Fruit fly (Drosophila melanogaster) whole organism, embryonic: ENCODE results near the gene CG14866.

Source experiments
- ATbp ChIP-seq: fragments of 200-800 bp; sonication (Bioruptor generic); optimal IDR thresholded peaks from 2 replicates; lab custom pipeline; 2017; ENCODE audit warnings: missing biosample characterization, mild to moderate bottlenecking, missing genetic modification characterization, missing genetic modification reagents
- Adf1 ChIP-seq: fragments of 200-800 bp; sonication (Bioruptor generic); IDR thresholded peaks from 2 replicates; pipeline ENCODE4 v1.3.6; 2022; ENCODE audit warnings: missing biosample characterization, missing genetic modification characterization
- Atf6 ChIP-seq: fragments of 200-800 bp; sonication (Bioruptor generic); IDR thresholded peaks from 2 replicates; pipeline ENCODE4 v1.3.6; 2022; ENCODE audit warnings: missing biosample characterization, missing genetic modification characterization
- CG11696 ChIP-seq: fragments of 200-800 bp; sonication (Bioruptor generic); IDR thresholded peaks from 2 replicates; pipeline ENCODE4 v1.3.6; 2022; ENCODE audit warnings: missing biosample characterization, missing genetic modification characterization
- CG12659 ChIP-seq: fragments of 200-800 bp; sonication (Bioruptor generic); optimal IDR thresholded peaks from 3 replicates; lab custom pipeline; 2017; ENCODE audit warnings: mild to moderate bottlenecking, missing biosample characterization, missing genetic modification reagents, missing genetic modification characterization
- CG14014 ChIP-seq: fragments of 200-800 bp; sonication (Bioruptor generic); IDR thresholded peaks from 2 replicates; pipeline ENCODE4 v1.3.6; 2022; ENCODE audit warnings: missing biosample characterization, missing genetic modification characterization
- CG14965 ChIP-seq: fragments of 200-800 bp; sonication (Bioruptor generic); optimal IDR thresholded peaks from 2 replicates; lab custom pipeline; 2016; ENCODE audit warnings: missing biosample characterization, missing genetic modification characterization, borderline replicate concordance
- CG1792 ChIP-seq: fragments of 200-800 bp; sonication (Bioruptor generic); optimal IDR thresholded peaks from 2 replicates; lab custom pipeline; 2016; ENCODE audit warnings: missing biosample characterization, missing genetic modification characterization
- CG2120 ChIP-seq: fragments of 200-800 bp; sonication (Bioruptor generic); optimal IDR thresholded peaks from 3 replicates; lab custom pipeline; 2016; ENCODE audit warnings: missing biosample characterization, missing genetic modification characterization
- CG3065 ChIP-seq: fragments of 200-800 bp; sonication (Bioruptor generic); optimal IDR thresholded peaks from 2 replicates; lab custom pipeline; 2016; ENCODE audit warnings: missing biosample characterization, missing genetic modification characterization
- CG31365 ChIP-seq: fragments of 200-800 bp; sonication (Bioruptor generic); optimal IDR thresholded peaks from 2 replicates; lab custom pipeline; 2018; ENCODE audit warnings: missing biosample characterization, mild to moderate bottlenecking, missing genetic modification characterization
- CG32772 ChIP-seq: fragments of 200-800 bp; sonication (Bioruptor generic); IDR thresholded peaks from 2 replicates; pipeline ENCODE4 v1.3.6; 2022; ENCODE audit warnings: missing biosample characterization, missing genetic modification characterization
- CG3281 ChIP-seq: fragments of 200-800 bp; sonication (Bioruptor generic); optimal IDR thresholded peaks from 3 replicates; lab custom pipeline; 2017; ENCODE audit warnings: missing biosample characterization, mild to moderate bottlenecking, missing genetic modification characterization
- CG33213 ChIP-seq: fragments of 200-800 bp; sonication (Bioruptor generic); optimal IDR thresholded peaks from 3 replicates; lab custom pipeline; 2016; ENCODE audit warnings: missing biosample characterization, missing genetic modification characterization
- CG3995 ChIP-seq: fragments of 200-800 bp; sonication (Bioruptor generic); optimal IDR thresholded peaks from 3 replicates; lab custom pipeline; 2016; ENCODE audit warnings: missing biosample characterization, missing genetic modification characterization
- CG4404 ChIP-seq: fragments of 200-800 bp; sonication (Bioruptor generic); IDR thresholded peaks from 2 replicates; pipeline ENCODE4 v1.3.6; 2022; ENCODE audit warnings: missing biosample characterization, missing genetic modification characterization
- CG4707 ChIP-seq: fragments of 200-800 bp; sonication (Bioruptor generic); optimal IDR thresholded peaks from 2 replicates; lab custom pipeline; 2018; ENCODE audit warnings: missing biosample characterization, mild to moderate bottlenecking, missing genetic modification characterization, moderate library complexity
- CG5245 ChIP-seq: fragments of 200-800 bp; sonication (Bioruptor generic); optimal IDR thresholded peaks from 3 replicates; lab custom pipeline; 2016; ENCODE audit warnings: missing biosample characterization, missing genetic modification characterization
- CG7839 ChIP-seq: fragments of 200-800 bp; sonication (Bioruptor generic); optimal IDR thresholded peaks from 3 replicates; lab custom pipeline; 2018; ENCODE audit warnings: missing biosample characterization, mild to moderate bottlenecking, missing genetic modification characterization, moderate library complexity
- CG8290 ChIP-seq, 3 experiments: fragments of 200-800 bp; sonication (Bioruptor generic); optimal IDR thresholded peaks; 2 replicates each; lab custom pipeline; 2016 to 2019; ENCODE audit warnings: missing biosample characterization in 3 of 3, missing genetic modification characterization in 3 of 3, mild to moderate bottlenecking in 2 of 3, moderate library complexity in 1 of 3
- CG9876 ChIP-seq: fragments of 200-800 bp; sonication (Bioruptor generic); optimal IDR thresholded peaks from 2 replicates; lab custom pipeline; 2016; ENCODE audit warnings: missing biosample characterization, missing genetic modification characterization
- D ChIP-seq, 2 experiments: fragments of 200-800 bp in 1 of 2; fragments of >200 bp in 1 of 2; sonication (Bioruptor generic) in 1 of 2; optimal IDR thresholded peaks; 2 replicates in 1 of 2; 3 replicates in 1 of 2; lab custom pipeline; 2017; ENCODE audit warnings: mild to moderate bottlenecking in 1 of 2, missing biosample characterization in 1 of 2, missing genetic modification characterization in 1 of 2, missing genetic modification reagents in 1 of 2
- Hr3 ChIP-seq: fragments of 200-800 bp; sonication (Bioruptor generic); optimal IDR thresholded peaks from 3 replicates; lab custom pipeline; 2016; ENCODE audit warnings: missing biosample characterization, missing genetic modification characterization
- Jarid2 ChIP-seq: fragments of 200-800 bp; sonication (Bioruptor generic); optimal IDR thresholded peaks from 3 replicates; lab custom pipeline; 2017; ENCODE audit warnings: mild to moderate bottlenecking, missing biosample characterization, missing genetic modification reagents, missing genetic modification characterization
- NK7.1 ChIP-seq: fragments of 200-800 bp; sonication (Bioruptor generic); optimal IDR thresholded peaks from 3 replicates; lab custom pipeline; 2016; ENCODE audit warnings: missing biosample characterization, missing genetic modification characterization
- Ravus ChIP-seq: fragments of 200-800 bp; sonication (Bioruptor generic); IDR thresholded peaks from 2 replicates; pipeline ENCODE4 v1.3.6; 2022; ENCODE audit warnings: missing biosample characterization, missing genetic modification characterization
- Sry-δ ChIP-seq: fragments of 200-800 bp; sonication (Bioruptor generic); optimal IDR thresholded peaks from 2 replicates; lab custom pipeline; 2016; ENCODE audit warnings: missing biosample characterization, missing genetic modification characterization
- Ssrp ChIP-seq: fragments of 200-800 bp; sonication (Bioruptor generic); optimal IDR thresholded peaks from 2 replicates; lab custom pipeline; 2018; ENCODE audit warnings: missing biosample characterization, mild to moderate bottlenecking, missing genetic modification characterization, moderate library complexity
- Tbp ChIP-seq: fragments of >200 bp; optimal IDR thresholded peaks from 2 replicates; lab custom pipeline; 2018; ENCODE audit warnings: missing biosample characterization, missing genetic modification characterization
- ara ChIP-seq: fragments of 200-800 bp; sonication (Bioruptor generic); IDR thresholded peaks from 2 replicates; pipeline ENCODE4 v1.3.6; 2022; ENCODE audit warnings: missing biosample characterization, missing genetic modification characterization
- az2 ChIP-seq: fragments of 200-800 bp; sonication (Bioruptor generic); optimal IDR thresholded peaks from 3 replicates; lab custom pipeline; 2016; ENCODE audit warnings: missing biosample characterization, missing genetic modification characterization
- cad ChIP-seq: fragments of >200 bp; optimal IDR thresholded peaks from 2 replicates; lab custom pipeline; 2017; ENCODE audit warnings: missing biosample characterization, missing genetic modification characterization
- chinmo ChIP-seq: fragments of 200-800 bp; sonication (Bioruptor generic); IDR thresholded peaks from 4 replicates; pipeline ENCODE4 v1.3.6; 2022; ENCODE audit warnings: missing biosample characterization, missing genetic modification characterization; ENCODE audit not compliant: partially characterized antibody
- chn ChIP-seq: fragments of 200-800 bp; sonication (Bioruptor generic); optimal IDR thresholded peaks from 2 replicates; lab custom pipeline; 2016; ENCODE audit warnings: missing biosample characterization, missing genetic modification characterization
- eyg ChIP-seq: fragments of 200-800 bp; sonication (Bioruptor generic); optimal IDR thresholded peaks from 3 replicates; lab custom pipeline; 2016; ENCODE audit warnings: missing biosample characterization, missing genetic modification characterization
- gcm2 ChIP-seq: fragments of 200-800 bp; sonication (Bioruptor generic); optimal IDR thresholded peaks from 2 replicates; lab custom pipeline; 2016; ENCODE audit warnings: missing biosample characterization, missing genetic modification characterization
- gem ChIP-seq: fragments of 200-800 bp; sonication (Bioruptor generic); optimal IDR thresholded peaks from 2 replicates; lab custom pipeline; 2019; ENCODE audit warnings: missing biosample characterization, mild to moderate bottlenecking, missing genetic modification characterization, moderate library complexity
- grau ChIP-seq: fragments of 200-800 bp; optimal IDR thresholded peaks from 3 replicates; lab custom pipeline; 2019; ENCODE audit warnings: missing biosample characterization, mild to moderate bottlenecking, missing genetic modification characterization, moderate library complexity
- gt ChIP-seq: fragments of 200-800 bp; sonication (Bioruptor generic); IDR thresholded peaks from 2 replicates; pipeline ENCODE4 v1.3.6; 2022; ENCODE audit warnings: missing biosample characterization, missing genetic modification characterization
- hth ChIP-seq: fragments of >200 bp; optimal IDR thresholded peaks from 2 replicates; lab custom pipeline; 2017; ENCODE audit warnings: inconsistent platforms
- kah ChIP-seq: fragments of 200-800 bp; sonication (Bioruptor generic); optimal IDR thresholded peaks from 2 replicates; lab custom pipeline; 2018; ENCODE audit warnings: missing biosample characterization, mild to moderate bottlenecking, missing genetic modification characterization
- mam ChIP-seq: fragments of 200-800 bp; sonication (Bioruptor generic); optimal IDR thresholded peaks from 3 replicates; lab custom pipeline; 2016; ENCODE audit warnings: missing biosample characterization, missing genetic modification characterization
- otp ChIP-seq: fragments of 200-800 bp; sonication (Bioruptor generic); IDR thresholded peaks from 3 replicates; pipeline ENCODE4, ENCODE4 v1.3.6; 2022; ENCODE audit warnings: missing biosample characterization, missing genetic modification characterization
- p53 ChIP-seq: fragments of 200-800 bp; sonication (Bioruptor generic); optimal IDR thresholded peaks from 2 replicates; lab custom pipeline; 2016; ENCODE audit warnings: missing biosample characterization, missing genetic modification characterization
- sd ChIP-seq: fragments of 200-800 bp; sonication (Bioruptor generic); optimal IDR thresholded peaks from 3 replicates; lab custom pipeline; 2018; ENCODE audit warnings: missing biosample characterization, mild to moderate bottlenecking, missing genetic modification characterization, moderate library complexity
- slou ChIP-seq: fragments of 200-800 bp; sonication (Bioruptor generic); optimal IDR thresholded peaks from 3 replicates; lab custom pipeline; 2016; ENCODE audit warnings: missing biosample characterization, missing genetic modification characterization
- sr ChIP-seq: fragments of 200-800 bp; sonication (Bioruptor generic); IDR thresholded peaks from 3 replicates; pipeline ENCODE4 v1.3.6; 2022; ENCODE audit warnings: missing biosample characterization, missing genetic modification characterization
- stc ChIP-seq: fragments of 200-800 bp; sonication (Bioruptor generic); IDR thresholded peaks from 2 replicates; pipeline ENCODE4 v1.3.6; 2022; ENCODE audit warnings: missing biosample characterization, missing genetic modification characterization
- toy ChIP-seq: fragments of 200-800 bp; sonication (Bioruptor generic); IDR thresholded peaks from 2 replicates; pipeline ENCODE4 v1.3.6; 2022; ENCODE audit warnings: missing biosample characterization, missing genetic modification characterization
- trh ChIP-seq: fragments of 200-800 bp; sonication (Bioruptor generic); optimal IDR thresholded peaks from 2 replicates; lab custom pipeline; 2016; ENCODE audit warnings: missing biosample characterization, missing genetic modification characterization
- wdn ChIP-seq: fragments of 200-800 bp; sonication (Bioruptor generic); IDR thresholded peaks from 2 replicates; pipeline ENCODE4 v1.3.6; 2022; ENCODE audit warnings: missing biosample characterization, missing genetic modification characterization
- zfh2 ChIP-seq: fragments of 200-800 bp; sonication (Bioruptor generic); optimal IDR thresholded peaks from 2 replicates; lab custom pipeline; 2016; ENCODE audit warnings: missing biosample characterization, missing genetic modification characterization

Gene CG14866

dm6 chr3R:15332994-15333393 is 16.7 kb downstream of the CG14866 start, which contains the start of the genes Fkbp39 and Cyfip (continued):
- TF ChIP-seq ara (no peak), CG12659 (GFP tag; lab: Kevin White, UChicago) (peak; percentile 91), kah (GFP tag; lab: Kevin White, UChicago) (peak; percentile 35), Ravus (GFP tag; lab: Robert Waterston, UW) (no peak), CG33213 (peak; percentile 70), CG11696 (GFP tag; lab: Robert Waterston, UW) (no peak), CG2120 (GFP tag; lab: Kevin White, UChicago) (peak; percentile 71), stc (GFP tag; lab: Robert Waterston, UW) (no peak), Ssrp (tag; lab: Kevin White, UChicago) (no peak), CG4404 (GFP tag; lab: Robert Waterston, UW) (no peak), CG1792 (GFP tag; lab: Kevin White, UChicago) (peak; percentile 22), gcm2 (GFP tag; lab: Kevin White, UChicago) (peak; percentile 14), zfh2 (GFP tag; lab: Kevin White, UChicago) (peak; percentile 76), chn (peak; percentile 8), gem (tag; lab: Kevin White, UChicago) (no peak), Hr3 (peak; percentile 20), CG14014 (GFP tag; lab: Robert Waterston, UW) (peak; percentile 51; the same call in 1 of the 2 replicates), hth (no peak), CG9876 (GFP tag; lab: Kevin White, UChicago) (peak; percentile 52), grau (tag; lab: Kevin White, UChicago) (peak; percentile 48), CG4707 (GFP tag; lab: Kevin White, UChicago) (no peak), Atf6 (GFP tag; lab: Robert Waterston, UW) (peak; percentile 34; the same call in 1 of the 2 replicates), Adf1 (GFP tag; lab: Robert Waterston, UW) (peak; percentile 68), Tbp (GFP tag; lab: Kevin White, UChicago) (no peak), toy (GFP tag; lab: Robert Waterston, UW) (no peak), trh (GFP tag; lab: Kevin White, UChicago) (no peak), cad (no peak), slou (GFP tag; lab: Kevin White, UChicago) (peak; percentile 20), CG3065 (no peak), CG7839 (tag; lab: Kevin White, UChicago) (no peak), wdn (GFP tag; lab: Robert Waterston, UW) (no peak), chinmo (GFP tag; lab: Robert Waterston, UW) (0 out of 4 replicates have a peak, but pooled peaks have one; percentile 65), NK7.1 (GFP tag; lab: Kevin White, UChicago) (no peak), ATbp (no peak), otp (GFP tag; lab: Robert Waterston, UW) (no peak), sr (GFP tag; lab: Robert Waterston, UW) (no peak), gt (GFP tag; lab: Robert Waterston, UW) (no peak), D (optimal IDR thresholded peaks at IDR 0.05; lab: Kevin White, UChicago) (peak; percentile 57), D (GFP tag; optimal IDR thresholded peaks at IDR 0.05; lab: Kevin White, UChicago) (no peak), sd (tag; lab: Kevin White, UChicago) (no peak), eyg (GFP tag; lab: Kevin White, UChicago) (no peak), CG3995 (peak; percentile 18), p53 (GFP tag; lab: Kevin White, UChicago) (peak; percentile 62), CG8290 (GFP tag; optimal IDR thresholded peaks at IDR 0.05; lab: Kevin White, UChicago) (no peak), CG8290 (tag; optimal IDR thresholded peaks at IDR 0.05; lab: Kevin White, UChicago) (no peak), mam (GFP tag; lab: Kevin White, UChicago) (peak; percentile 69), CG14965 (GFP tag; lab: Kevin White, UChicago) (no peak), CG32772 (GFP tag; lab: Robert Waterston, UW) (peak; percentile 78), CG3281 (GFP tag; lab: Kevin White, UChicago) (no peak), CG31365 (tag; lab: Kevin White, UChicago) (no peak), CG5245 (GFP tag; lab: Kevin White, UChicago) (no peak), Sry-δ (GFP tag; lab: Kevin White, UChicago) (peak; percentile 100), az2 (GFP tag; lab: Kevin White, UChicago) (peak; percentile 6), Jarid2 (GFP tag; lab: Kevin White, UChicago) (no peak)
